Worm (Caenorhabditis elegans) whole organism, L3 larva: ENCODE measurements around the gene F28C1.1.

Source experiments
- aly-2 ChIP-seq: fragments of 150-350 bp; optimal IDR thresholded peaks from 2 replicates; lab custom pipeline; 2014; ENCODE audit warnings: missing biosample characterization, missing genetic modification characterization
- nhr-77 ChIP-seq: fragments of 150-350 bp; optimal IDR thresholded peaks from 2 replicates; lab custom pipeline; 2014; ENCODE audit warnings: missing biosample characterization, missing genetic modification characterization
- pqm-1 ChIP-seq: fragments of 150-350 bp; optimal IDR thresholded peaks from 2 replicates; lab custom pipeline; 2017; ENCODE audit warnings: missing biosample characterization, missing genetic modification characterization, inconsistent platforms
- unc-39 ChIP-seq: sonication (generic microtip); optimal IDR thresholded peaks from 4 replicates; lab custom pipeline; 2017; ENCODE audit warnings: missing biosample characterization, missing genetic modification characterization

DNA sequence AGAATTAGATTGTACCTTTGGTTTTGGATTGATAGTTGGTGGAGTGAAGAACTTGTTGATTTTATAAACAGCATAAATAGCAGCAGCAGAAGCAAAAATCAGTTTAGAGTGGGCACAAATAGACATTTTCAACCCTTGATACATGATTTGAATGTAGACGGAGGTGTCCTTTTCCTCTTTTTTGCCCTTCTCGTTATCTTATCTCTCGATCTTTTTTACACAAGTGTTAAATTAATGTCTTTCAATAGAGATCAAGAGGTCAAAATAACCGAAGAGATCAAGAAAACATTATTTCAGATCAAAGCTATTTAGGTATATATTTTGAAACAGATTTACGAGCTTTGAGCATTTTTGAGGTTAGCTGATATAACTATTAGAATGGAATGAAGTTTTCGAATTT is 38.7 kb upstream of the F28C1.1 start, which contains the start of gene cdr-7:
- TF ChIP-seq nhr-77 (no peak), unc-39 (tag; lab: Kevin White, UChicago) (no peak), aly-2 (no peak), pqm-1 (tag; lab: Kevin White, UChicago) (no peak)
